Worm (Caenorhabditis elegans): Measurements from ENCODE around the gene atad-3.

atad-3 gene

ce11 chrII:10248355-10249041 lies at the start of gene atad-3:
TSS of gene atad-3 (plus strand) at chrII:10248991.
- TF ChIP-seq nhr-80 (tag; optimal IDR thresholded peaks at IDR 0.05) (peak; percentile 63), lir-1 (GFP tag; conservative IDR thresholded peaks at IDR 0.05) (peak; percentile 93), F52B5.7 (tag; optimal IDR thresholded peaks at IDR 0.05) (no peak), gei-17 (GFP tag; optimal IDR thresholded peaks at IDR 0.05) (no peak), zfh-2 (GFP tag; conservative IDR thresholded peaks at IDR 0.05) (peak; percentile 47; the same call in 1 of the 2 replicates), F10E7.11 (tag; optimal IDR thresholded peaks at IDR 0.05) (no peak), Y79H2A.3 (GFP tag; conservative IDR thresholded peaks at IDR 0.05) (peak; percentile 88), ceh-40 (GFP tag; IDR thresholded peaks at IDR 0.05) (peak; percentile 78; the same call in 1 of the 2 replicates), lin-54 (GFP tag; optimal IDR thresholded peaks at IDR 0.05) (peak; percentile 90), nhr-179 (tag; optimal IDR thresholded peaks at IDR 0.05) (no peak), C06A6.2 (GFP tag; conservative IDR thresholded peaks at IDR 0.05) (peak; percentile 89), ztf-18 (tag; optimal IDR thresholded peaks at IDR 0.05) (peak; percentile 98), F49E8.2 (tag; optimal IDR thresholded peaks at IDR 0.05; ENCODE audit: insufficient read depth) (peak; percentile 49), attf-3 (GFP tag; conservative IDR thresholded peaks at IDR 0.05) (peak; percentile 86), unc-62 (GFP tag; optimal IDR thresholded peaks at IDR 0.05) (no peak), dox-1 (GFP tag; IDR thresholded peaks at IDR 0.05) (peak; percentile 98), ceh-100 (GFP tag; IDR thresholded peaks at IDR 0.05) (peak; percentile 100), hmg-20 (GFP tag; IDR thresholded peaks at IDR 0.05) (peak; percentile 87), pbrm-1 (GFP tag; IDR thresholded peaks at IDR 0.05) (peak; percentile 98), ama-1 (optimal IDR thresholded peaks at IDR 0.05) (no peak), ama-1 (GFP tag; optimal IDR thresholded peaks at IDR 0.05) (no peak), ztf-25 (GFP tag; IDR thresholded peaks at IDR 0.05) (peak; percentile 98), egl-18 (GFP tag; IDR thresholded peaks at IDR 0.05) (peak; percentile 83), T26A5.8 (tag; optimal IDR thresholded peaks at IDR 0.05) (no peak), die-1 (tag; optimal IDR thresholded peaks at IDR 0.05) (no peak), snpc-1.3 (tag; optimal IDR thresholded peaks at IDR 0.05; ENCODE audit: insufficient read depth) (peak; percentile 12), Y53G8AR.9 (GFP tag; conservative IDR thresholded peaks at IDR 0.05) (peak; percentile 95), dpl-1 (GFP tag; optimal IDR thresholded peaks at IDR 0.05) (peak; percentile 24), lag-1 (GFP tag; IDR thresholded peaks at IDR 0.05) (0 out of 2 replicates have a peak, but pooled peaks have one; percentile 68), hlh-26 (GFP tag; conservative IDR thresholded peaks at IDR 0.05) (no peak), F23B12.7 (tag; optimal IDR thresholded peaks at IDR 0.05; ENCODE audit: insufficient read depth) (peak; percentile 34), dpff-1 (tag; optimal IDR thresholded peaks at IDR 0.05) (no peak), mcd-1 (GFP tag; IDR thresholded peaks at IDR 0.05) (peak; percentile 95), tbp1 (GFP tag; optimal IDR thresholded peaks at IDR 0.05) (peak; percentile 72), snpc-3.4 (tag; optimal IDR thresholded peaks at IDR 0.05) (no peak), cebp-1 (GFP tag; IDR thresholded peaks at IDR 0.05) (peak; percentile 89), cebp-1 (tag; optimal IDR thresholded peaks at IDR 0.05) (peak; percentile 86), pha-4 (tag; optimal IDR thresholded peaks at IDR 0.05) (no peak), ets-4 (GFP tag; optimal IDR thresholded peaks at IDR 0.05) (no peak), him-1 (tag; optimal IDR thresholded peaks at IDR 0.05) (no peak), K12H6.12 (tag; optimal IDR thresholded peaks at IDR 0.05) (peak; percentile 79), ekl-4 (GFP tag; IDR thresholded peaks at IDR 0.05) (peak; percentile 94), F57C9.4 (tag; optimal IDR thresholded peaks at IDR 0.05) (no peak), madf-8 (GFP tag; conservative IDR thresholded peaks at IDR 0.05) (peak; percentile 77), efl-1 (GFP tag; optimal IDR thresholded peaks at IDR 0.05) (peak; percentile 68), sdz-38 (tag; optimal IDR thresholded peaks at IDR 0.05) (no peak), tbx-9 (tag; optimal IDR thresholded peaks at IDR 0.05; ENCODE audit: borderline replicate concordance) (no peak), F37B4.10 (GFP tag; IDR thresholded peaks at IDR 0.05) (0 out of 2 replicates have a peak, but pooled peaks have one; percentile 70)

All from whole organism, young adult.